Fruit fly (Drosophila melanogaster) whole organism, embryonic: ENCODE measurements around the gene mthl8.

ENCODE experiments used
- CG17612 ChIP-seq: fragments of 200-800 bp; sonication (Bioruptor generic); IDR thresholded peaks from 2 replicates; pipeline ENCODE4 v1.3.6; 2022; ENCODE audit warnings: missing biosample characterization, missing genetic modification characterization
- CG2120 ChIP-seq: fragments of 200-800 bp; sonication (Bioruptor generic); optimal IDR thresholded peaks from 3 replicates; lab custom pipeline; 2016; ENCODE audit warnings: missing biosample characterization, missing genetic modification characterization
- Optix ChIP-seq: fragments of 200-800 bp; sonication (Bioruptor generic); IDR thresholded peaks from 3 replicates; pipeline ENCODE4 v1.3.6; 2022; ENCODE audit warnings: missing biosample characterization, missing genetic modification characterization
- Sin3A ChIP-seq: fragments of >200 bp; optimal IDR thresholded peaks from 2 replicates; lab custom pipeline; 2018
- chn ChIP-seq: fragments of 200-800 bp; sonication (Bioruptor generic); optimal IDR thresholded peaks from 2 replicates; lab custom pipeline; 2016; ENCODE audit warnings: missing biosample characterization, missing genetic modification characterization
- dmrt11E ChIP-seq: fragments of 200-800 bp; sonication (Bioruptor generic); optimal IDR thresholded peaks from 3 replicates; lab custom pipeline; 2018; ENCODE audit warnings: missing biosample characterization, mild to moderate bottlenecking, missing genetic modification characterization, moderate library complexity
- hb ChIP-seq: fragments of 200-800 bp; sonication (Bioruptor generic); IDR thresholded peaks from 3 replicates; pipeline ENCODE4 v1.3.6; 2022; ENCODE audit warnings: missing biosample characterization, missing genetic modification characterization; ENCODE audit not compliant: partially characterized antibody
- her ChIP-seq: fragments of 200-800 bp; sonication (Bioruptor generic); optimal IDR thresholded peaks from 2 replicates; lab custom pipeline; 2016; ENCODE audit warnings: missing biosample characterization, missing genetic modification characterization
- lmd ChIP-seq: fragments of 200-800 bp; sonication (Bioruptor generic); IDR thresholded peaks from 2 replicates; pipeline ENCODE4 v1.3.6; 2022; ENCODE audit warnings: missing biosample characterization, missing genetic modification characterization
- pan ChIP-seq, 4 experiments: fragments of >200 bp in 3 of 4; fragments of 200-800 bp in 1 of 4; sonication (Bioruptor generic) in 1 of 4; optimal IDR thresholded peaks in 3 of 4; IDR thresholded peaks in 1 of 4; 2 replicates each; pipeline versions ENCODE4 v1.3.6 to Lab custom; 2017 to 2022; ENCODE audit warnings: missing biosample characterization in 2 of 4, missing genetic modification characterization in 2 of 4, mixed read lengths in 1 of 4
- prd ChIP-seq, 3 experiments: fragments of >200 bp in 2 of 3; fragments of 200-800 bp in 1 of 3; sonication (Bioruptor generic) in 1 of 3; optimal IDR thresholded peaks in 2 of 3; IDR thresholded peaks in 1 of 3; 2 replicates in 2 of 3; 3 replicates in 1 of 3; pipeline versions ENCODE4 v1.3.6 to Lab custom; 2017 to 2022; ENCODE audit warnings: missing biosample characterization in 1 of 3, missing genetic modification characterization in 1 of 3
- psq ChIP-seq: fragments of 200-800 bp; sonication (Bioruptor generic); optimal IDR thresholded peaks from 2 replicates; lab custom pipeline; 2017; ENCODE audit warnings: missing biosample characterization, missing genetic modification characterization
- tio ChIP-seq: fragments of 200-800 bp; sonication (Bioruptor generic); optimal IDR thresholded peaks from 2 replicates; lab custom pipeline; 2017; ENCODE audit warnings: missing biosample characterization, missing genetic modification characterization, inconsistent platforms
- zf30C ChIP-seq: fragments of 200-800 bp; sonication (Bioruptor generic); optimal IDR thresholded peaks from 3 replicates; lab custom pipeline; 2018; ENCODE audit warnings: missing biosample characterization, mild to moderate bottlenecking, missing genetic modification characterization

DNA sequence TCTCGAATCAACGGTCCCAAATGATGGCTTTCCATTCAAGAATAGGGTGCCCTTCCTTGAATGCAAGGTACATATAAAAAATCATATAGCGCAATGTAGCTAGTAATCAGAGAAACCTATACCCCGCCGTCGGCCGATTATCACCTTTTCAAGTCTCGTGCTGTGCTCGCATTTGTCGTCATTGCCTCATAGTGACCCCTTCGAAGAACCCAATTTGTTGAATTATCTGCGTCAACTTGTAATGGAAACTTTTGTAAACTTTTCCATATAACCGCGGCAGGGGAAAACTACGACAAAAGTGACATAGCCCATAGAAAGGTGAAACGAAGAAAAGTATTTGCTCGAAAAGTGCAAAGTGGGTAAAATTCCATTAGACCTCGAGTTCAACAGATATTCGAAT lies 35.4 kb downstream of the mthl8 start:
- TF ChIP-seq CG2120 (GFP tag; lab: Kevin White, UChicago) (no peak), pan (optimal IDR thresholded peaks at IDR 0.05; lab: Kevin White, UChicago) (no peak), pan (GFP tag; optimal IDR thresholded peaks at IDR 0.05 in 1 of 2, IDR thresholded peaks at IDR 0.05 in 1 of 2) (no peak), chn (GFP tag; lab: Kevin White, UChicago) (no peak), Sin3A (lab: Kevin White, UChicago) (no peak), Optix (GFP tag; lab: Robert Waterston, UW) (no peak), hb (no peak), lmd (GFP tag; lab: Robert Waterston, UW) (no peak), zf30C (GFP tag; lab: Kevin White, UChicago) (no peak), dmrt11E (no peak), her (GFP tag; lab: Kevin White, UChicago) (no peak), psq (no peak), tio (GFP tag; lab: Kevin White, UChicago) (no peak), prd (optimal IDR thresholded peaks at IDR 0.05; lab: Kevin White, UChicago) (no peak), prd (GFP tag; IDR thresholded peaks at IDR 0.05; lab: Robert Waterston, UW) (no peak), CG17612 (GFP tag; lab: Robert Waterston, UW) (no peak)
